Fruit fly (Drosophila melanogaster) whole organism, wandering third instar larva: ENCODE data around the gene CG8051.

ENCODE experiments used
- CG32264 ChIP-seq: fragments of 200-800 bp; sonication (Bioruptor generic); optimal IDR thresholded peaks from 2 replicates; lab custom pipeline; 2016; ENCODE audit warnings: missing biosample characterization, missing genetic modification characterization
- Dfd ChIP-seq: fragments of >200 bp; optimal IDR thresholded peaks from 2 replicates; lab custom pipeline; 2017; ENCODE audit warnings: missing biosample characterization, missing genetic modification characterization
- Dif ChIP-seq: fragments of 200-275, 200-300 bp; sonication (Bioruptor generic); optimal IDR thresholded peaks from 2 replicates; lab custom pipeline; 2018; ENCODE audit warnings: missing biosample characterization, missing genetic modification characterization; ENCODE audit not compliant: partially characterized antibody
- Hnf4 ChIP-seq: fragments of 200-800 bp; sonication (Bioruptor generic); optimal IDR thresholded peaks from 2 replicates; lab custom pipeline; 2016; ENCODE audit warnings: missing biosample characterization, mild to moderate bottlenecking, missing genetic modification characterization
- Hr78 ChIP-seq: fragments of >200 bp; optimal IDR thresholded peaks from 2 replicates; lab custom pipeline; 2017; ENCODE audit warnings: missing biosample characterization, missing genetic modification characterization
- Rel ChIP-seq, 2 experiments: fragments of 200-800 bp; sonication (Bioruptor generic) in 1 of 2; optimal IDR thresholded peaks; 2 replicates in 1 of 2; 3 replicates in 1 of 2; lab custom pipeline; 2016 to 2019; ENCODE audit warnings: mild to moderate bottlenecking in 2 of 2, missing biosample characterization in 2 of 2, missing genetic modification characterization in 2 of 2, moderate library complexity in 1 of 2
- Sp1 ChIP-seq: fragments of 200-800 bp; sonication (Bioruptor generic); optimal IDR thresholded peaks from 3 replicates; lab custom pipeline; 2019; ENCODE audit warnings: missing biosample characterization, mild to moderate bottlenecking, missing genetic modification characterization, moderate library complexity
- pan ChIP-seq: fragments of >200 bp; optimal IDR thresholded peaks from 2 replicates; lab custom pipeline; 2017
- tai ChIP-seq: sonication (Bioruptor generic); optimal IDR thresholded peaks from 2 replicates; lab custom pipeline; 2016; ENCODE audit warnings: missing biosample characterization, missing genetic modification characterization

- no peak for TF ChIP-seq CG32264 (GFP tag; lab: Kevin White, UChicago)
- no peak for TF ChIP-seq Hr78 (GFP tag; lab: Kevin White, UChicago)
- TF ChIP-seq Sp1 (GFP tag; lab: Kevin White, UChicago) = no peak
- TF ChIP-seq tai (GFP tag; lab: Kevin White, UChicago) = no peak
- no peak for TF ChIP-seq Dfd (GFP tag; lab: Kevin White, UChicago)
- TF ChIP-seq Dif (GFP tag; lab: Kevin White, UChicago) = no peak
- TF ChIP-seq Rel (GFP tag; optimal IDR thresholded peaks at IDR 0.05; lab: Kevin White, UChicago) = no peak
- no peak for TF ChIP-seq Rel (tag; optimal IDR thresholded peaks at IDR 0.05; lab: Kevin White, UChicago)
- no peak for TF ChIP-seq Hnf4 (GFP tag; lab: Kevin White, UChicago)
- TF ChIP-seq pan (lab: Kevin White, UChicago) = no peak
Measured at dm6 chrX:19318924-19319323, 11.2 kb upstream of the CG8051 start.
